Worm (Caenorhabditis elegans) whole organism, L4/young adult: ENCODE data around the gene F07E5.5.

Source experiments
- W03F9.2 ChIP-seq: fragments of 150-350 bp; optimal IDR thresholded peaks from 2 replicates; lab custom pipeline; 2014; ENCODE audit warnings: missing biosample characterization, missing genetic modification characterization
- dao-5 ChIP-seq: sonication (generic microtip); optimal IDR thresholded peaks from 2 replicates; lab custom pipeline; 2016; ENCODE audit warnings: missing genotype, missing genetic modification characterization, moderate library complexity, missing compliant biosample characterization
- him-1 ChIP-seq: sonication (generic microtip); optimal IDR thresholded peaks from 2 replicates; lab custom pipeline; 2016; ENCODE audit warnings: missing genotype, missing genetic modification reagents, missing genetic modification characterization, missing compliant biosample characterization

ce11 chrII:2090605-2091004 lies 31.7 kb upstream of the F07E5.5 start, which contains the start of gene trpl-5:
- TF ChIP-seq dao-5 (tag; lab: Kevin White, UChicago): no peak
- no peak for TF ChIP-seq him-1 (tag; lab: Kevin White, UChicago)
- no peak for TF ChIP-seq W03F9.2 (tag; lab: Kevin White, UChicago)
